Fruit fly (Drosophila melanogaster) Kc167 (cell line): Measurements from ENCODE around the gene CG5664.

ENCODE experiments used
- Myc ChIP-seq: fragments of >200 bp; optimal IDR thresholded peaks from 2 replicates; lab custom pipeline; 2017; ENCODE audit warnings: missing external identifiers
- Sin3A ChIP-seq: fragments of >200 bp; optimal IDR thresholded peaks from 2 replicates; lab custom pipeline; 2018; ENCODE audit warnings: missing external identifiers
- h ChIP-seq: fragments of >200 bp; optimal IDR thresholded peaks from 3 replicates; lab custom pipeline; 2018; ENCODE audit warnings: missing external identifiers
- psq ChIP-seq: fragments of >200 bp; optimal IDR thresholded peaks from 2 replicates; lab custom pipeline; 2017; ENCODE audit warnings: missing external identifiers
- ttk ChIP-seq: sonication (Bioruptor generic); optimal IDR thresholded peaks from 2 replicates; lab custom pipeline; 2017; ENCODE audit warnings: missing external identifiers

DNA sequence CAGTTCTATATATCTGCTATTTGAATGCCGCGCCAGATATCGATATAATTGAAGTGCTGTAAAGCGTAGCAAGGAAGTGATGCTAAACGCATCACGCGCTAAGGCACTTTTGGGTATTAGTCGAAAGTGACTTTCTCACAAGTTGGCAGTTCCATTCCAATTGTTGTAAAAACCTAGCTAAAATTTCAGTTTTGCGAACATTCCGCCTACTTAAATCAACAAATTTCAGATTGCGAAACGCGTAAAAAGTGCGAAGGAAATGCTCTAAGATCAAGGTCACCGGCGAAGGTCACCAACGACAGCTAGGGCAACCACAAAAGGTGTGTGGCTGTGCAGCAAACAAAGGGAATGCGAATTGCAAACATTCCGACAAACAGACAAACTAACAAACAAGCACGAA lies 4.5 kb upstream of the CG5664 start, which contains the start of gene Syx7:
- no peak for TF ChIP-seq Sin3A (lab: Kevin White, UChicago)
- TF ChIP-seq h, result no peak
- TF ChIP-seq Myc (lab: Kevin White, UChicago), result no peak
- no peak for TF ChIP-seq ttk (lab: Kevin White, UChicago)
- no peak for TF ChIP-seq psq (lab: Kevin White, UChicago)
